Worm (Caenorhabditis elegans): ENCODE results near the gene acs-10.

DNA sequence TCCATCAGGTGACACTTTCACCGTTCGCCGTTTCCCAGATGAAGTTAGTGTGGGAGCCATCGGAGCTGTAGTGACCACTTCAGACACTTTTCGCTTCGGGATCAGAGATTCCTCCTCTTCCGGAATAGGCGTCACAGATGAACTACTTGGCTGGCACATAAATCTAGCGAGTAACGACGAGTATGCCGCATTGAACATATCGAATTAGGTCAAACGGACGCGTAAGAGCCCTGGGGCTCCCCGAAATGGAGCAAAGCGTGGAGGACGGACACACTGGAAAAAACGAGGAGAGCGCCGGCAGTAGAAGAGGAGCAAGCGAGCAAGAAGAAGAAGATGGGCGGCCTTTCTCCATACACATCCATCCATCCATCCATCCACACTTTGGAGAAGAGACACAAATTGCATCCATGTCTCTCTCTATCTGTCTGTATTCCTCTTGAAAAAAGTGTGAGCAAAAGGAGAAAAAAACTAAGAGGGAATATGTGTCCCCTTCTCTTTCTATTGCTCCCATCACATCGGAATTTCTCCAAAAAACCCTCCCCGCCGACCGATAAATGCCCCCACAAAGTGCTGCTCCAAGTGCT, 19.9 kb upstream of the acs-10 start:
- TF ChIP-seq dpl-1 (GFP tag; optimal IDR thresholded peaks at IDR 0.05) (no peak), ztf-25 (GFP tag; IDR thresholded peaks at IDR 0.05) (no peak), him-1 (tag; optimal IDR thresholded peaks at IDR 0.05) (no peak), ztf-22 (GFP tag; optimal IDR thresholded peaks at IDR 0.05) (no peak), bed-1 (GFP tag; IDR thresholded peaks at IDR 0.05) (no peak), madf-3 (GFP tag; IDR thresholded peaks at IDR 0.05) (no peak)
